Worm (Caenorhabditis elegans): ENCODE results near the gene crn-3.

The crn-3 gene

DNA sequence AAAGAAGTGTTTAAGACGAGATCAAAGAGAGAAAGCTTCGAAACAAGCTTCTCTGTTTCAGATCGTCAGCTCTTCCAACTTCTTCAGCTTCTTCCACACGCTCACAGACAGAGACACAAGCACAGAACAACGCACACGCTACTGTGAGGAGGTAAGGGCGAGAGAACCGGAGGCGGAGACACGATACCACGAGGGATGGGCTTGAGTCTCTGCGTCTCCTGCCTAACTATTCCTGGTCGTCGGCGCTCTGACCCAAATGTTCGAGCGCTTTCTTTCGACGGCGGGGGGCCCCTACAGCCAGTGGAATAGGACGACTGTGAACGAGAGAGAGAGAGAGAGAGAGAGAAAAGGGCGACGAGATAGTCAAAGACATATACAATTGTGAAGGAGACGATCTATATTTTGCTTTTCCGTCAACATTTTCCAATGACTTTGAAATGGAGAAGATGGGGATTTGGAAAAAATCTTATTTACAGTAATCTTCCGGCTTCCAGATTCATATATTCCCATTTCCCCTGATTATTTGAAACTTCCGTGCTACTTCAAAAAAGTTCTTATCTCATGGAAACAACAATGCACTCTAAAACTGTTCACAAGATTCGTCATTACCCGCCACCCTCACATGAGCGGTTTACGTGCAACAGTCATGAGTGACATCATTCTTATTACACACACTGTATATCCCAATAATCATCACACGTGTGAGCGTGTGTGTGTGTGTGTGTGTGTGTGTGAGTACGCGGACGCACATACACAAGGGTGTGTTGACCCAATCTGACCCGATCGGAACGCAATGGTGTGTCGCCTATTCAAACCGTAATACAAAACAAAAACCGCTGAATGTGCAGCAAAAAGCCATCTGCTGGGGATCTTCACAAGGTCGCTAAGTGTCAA is 38.8 kb upstream of the crn-3 start (continued):
- no peak for TF ChIP-seq ceh-82 (tag; optimal IDR thresholded peaks at IDR 0.05)
- no peak for TF ChIP-seq ZK337.2 (GFP tag; IDR thresholded peaks at IDR 0.05)
- no peak for TF ChIP-seq daf-12 (tag; optimal IDR thresholded peaks at IDR 0.05)
- no peak for TF ChIP-seq zip-11 (GFP tag; IDR thresholded peaks at IDR 0.05)
- TF ChIP-seq nhr-76 (tag; optimal IDR thresholded peaks at IDR 0.05), result no peak
- 0 out of 2 replicates have a peak, but pooled peaks have one; percentile 29 for TF ChIP-seq ceh-44 (GFP tag; IDR thresholded peaks at IDR 0.05)
- TF ChIP-seq duxl-1 (tag; optimal IDR thresholded peaks at IDR 0.05; ENCODE audit: poor library complexity), result peak; percentile 4
- TF ChIP-seq unc-130 (GFP tag; optimal IDR thresholded peaks at IDR 0.05), result peak; percentile 16
- TF ChIP-seq lin-1 (GFP tag; IDR thresholded peaks at IDR 0.05), result peak; percentile 11; the same call in 1 of the 2 replicates
- no peak for TF ChIP-seq skn-1 (tag; optimal IDR thresholded peaks at IDR 0.05)
- TF ChIP-seq F49E8.2 (tag; optimal IDR thresholded peaks at IDR 0.05; ENCODE audit: borderline replicate concordance), result no peak
- TF ChIP-seq F44E2.7 (GFP tag; IDR thresholded peaks at IDR 0.05), result no peak
- peak; percentile 69 for TF ChIP-seq T26A8.4 (GFP tag; IDR thresholded peaks at IDR 0.05)
- TF ChIP-seq nhr-111 (GFP tag; optimal IDR thresholded peaks at IDR 0.05), result no peak
- no peak for TF ChIP-seq dmd-8 (GFP tag; IDR thresholded peaks at IDR 0.05)
- TF ChIP-seq nhr-10 (tag; optimal IDR thresholded peaks at IDR 0.05), result peak; percentile 56
- TF ChIP-seq lin-29 (GFP tag; IDR thresholded peaks at IDR 0.05), result no peak
- TF ChIP-seq daf-19 (GFP tag; conservative IDR thresholded peaks at IDR 0.05), result 0 out of 2 replicates have a peak, but pooled peaks have one; percentile 57
- TF ChIP-seq aha-1 (tag), result peak; percentile 100
- TF ChIP-seq nhr-41 (GFP tag; IDR thresholded peaks at IDR 0.05), result 0 out of 2 replicates have a peak, but pooled peaks have one; percentile 21
- no peak for TF ChIP-seq pqm-1 (tag; optimal IDR thresholded peaks at IDR 0.05)
- TF ChIP-seq unc-39 (tag; optimal IDR thresholded peaks at IDR 0.05), result no peak
- no peak for TF ChIP-seq zag-1 (tag; optimal IDR thresholded peaks at IDR 0.05)
- TF ChIP-seq lim-7 (GFP tag; IDR thresholded peaks at IDR 0.05), result peak; percentile 74
- peak; percentile 43; the same call in 1 of the 2 replicates for TF ChIP-seq php-3 (GFP tag; IDR thresholded peaks at IDR 0.05)
- peak; percentile 99 for TF ChIP-seq nhr-11 (tag; optimal IDR thresholded peaks at IDR 0.05)
- TF ChIP-seq Y105C5A.15 (GFP tag; IDR thresholded peaks at IDR 0.05), result no peak
- no peak for TF ChIP-seq gei-8 (GFP tag; optimal IDR thresholded peaks at IDR 0.05)
- no peak for TF ChIP-seq spr-3 (GFP tag; optimal IDR thresholded peaks at IDR 0.05)
- TF ChIP-seq nhr-28 (tag; optimal IDR thresholded peaks at IDR 0.05), result peak; percentile 51
- TF ChIP-seq jun-1 (tag; optimal IDR thresholded peaks at IDR 0.05), result peak; percentile 38
- TF ChIP-seq ces-1 (GFP tag; optimal IDR thresholded peaks at IDR 0.05), result no peak
- peak; percentile 74 for TF ChIP-seq nhr-48 (tag; optimal IDR thresholded peaks at IDR 0.05)
- no peak for TF ChIP-seq aly-2 (tag; optimal IDR thresholded peaks at IDR 0.05)
- peak; percentile 85 for TF ChIP-seq mxl-3 (GFP tag; optimal IDR thresholded peaks at IDR 0.05)
- peak; percentile 66 for TF ChIP-seq T20F7.1 (GFP tag; optimal IDR thresholded peaks at IDR 0.05)
- peak; percentile 74 to 76 for TF ChIP-seq lsy-2 (tag; optimal IDR thresholded peaks at IDR 0.05)
- TF ChIP-seq dmd-9 (GFP tag; IDR thresholded peaks at IDR 0.05), result 0 out of 2 replicates have a peak, but pooled peaks have one; percentile 59
- TF ChIP-seq mdt-29 (GFP tag; IDR thresholded peaks at IDR 0.05), result peak; percentile 75
- TF ChIP-seq mxl-2 (GFP tag; conservative IDR thresholded peaks at IDR 0.05), result no peak
- TF ChIP-seq tag-97 (GFP tag; IDR thresholded peaks at IDR 0.05), result no peak
- TF ChIP-seq ceh-62 (tag; optimal IDR thresholded peaks at IDR 0.05), result no peak
- TF ChIP-seq mes-2 (tag; optimal IDR thresholded peaks at IDR 0.05; ENCODE audit: poor library complexity, severe bottlenecking), result peak; percentile 78
- peak; percentile 61; the same call in 1 of the 2 replicates for TF ChIP-seq ceh-20 (GFP tag; IDR thresholded peaks at IDR 0.05)
- TF ChIP-seq ceh-28 (tag; optimal IDR thresholded peaks at IDR 0.05), result no peak
- peak; percentile 63 for TF ChIP-seq spr-1 (tag; optimal IDR thresholded peaks at IDR 0.05)
- peak; percentile 36 to 92 for TF ChIP-seq hif-1 (tag; optimal IDR thresholded peaks at IDR 0.05)
- peak; percentile 96 for TF ChIP-seq hlh-30 (tag; optimal IDR thresholded peaks at IDR 0.05; ENCODE audit: insufficient read depth)
- no peak for TF ChIP-seq Y5F2A.4 (GFP tag; optimal IDR thresholded peaks at IDR 0.05)

Measured in whole organism, L4 larva.